Worm (Caenorhabditis elegans): ENCODE results near the gene C15H7.3.

Gene C15H7.3

DNA sequence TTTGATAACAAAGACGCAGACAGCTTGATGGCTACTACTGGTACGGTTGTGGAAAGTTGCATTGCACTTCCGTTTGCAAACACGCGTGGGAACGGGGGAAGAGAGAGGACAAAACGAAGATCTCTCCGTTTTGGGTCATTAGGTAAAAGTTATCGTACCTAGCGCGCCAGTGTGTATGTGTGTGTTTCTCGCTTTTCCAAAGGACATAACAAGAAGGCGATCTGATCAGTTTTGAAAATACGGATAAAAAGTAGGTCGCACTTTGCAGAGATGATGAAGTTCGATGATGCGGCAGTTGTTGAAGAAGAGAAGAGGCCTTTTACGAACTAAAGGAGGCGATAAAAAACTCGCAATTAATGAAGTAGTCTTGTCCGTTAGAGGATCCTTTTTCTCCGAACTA, 6.7 kb downstream of the C15H7.3 start:
- TF ChIP-seq W03F9.2 (tag; optimal IDR thresholded peaks at IDR 0.05) = no peak
- TF ChIP-seq him-1 (tag; optimal IDR thresholded peaks at IDR 0.05) = no peak
- TF ChIP-seq dao-5 (tag; optimal IDR thresholded peaks at IDR 0.05) = no peak

DNA sequence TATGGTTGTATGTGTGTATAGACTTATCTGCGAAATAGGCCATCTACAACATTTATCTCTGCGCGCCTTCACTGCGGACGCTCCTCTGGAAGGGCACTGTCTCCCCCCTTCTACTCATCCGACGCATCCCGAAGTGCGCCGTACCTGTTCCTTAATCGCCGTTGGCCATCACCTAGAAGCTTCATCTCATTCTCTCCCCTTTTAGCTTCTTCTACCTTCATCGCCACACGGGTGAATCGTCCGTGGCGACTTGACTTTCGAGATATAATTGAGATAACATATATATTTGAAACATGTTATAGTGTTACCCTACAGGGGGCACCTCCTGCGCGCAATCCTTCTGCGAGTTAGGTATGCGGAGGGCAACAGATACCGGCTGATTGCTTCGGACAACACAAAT, 9.7 kb downstream of the C15H7.3 start:
- no peak for TF ChIP-seq W03F9.2 (tag; optimal IDR thresholded peaks at IDR 0.05)
- no peak for TF ChIP-seq dao-5 (tag; optimal IDR thresholded peaks at IDR 0.05)
- TF ChIP-seq him-1 (tag; optimal IDR thresholded peaks at IDR 0.05) = no peak

DNA sequence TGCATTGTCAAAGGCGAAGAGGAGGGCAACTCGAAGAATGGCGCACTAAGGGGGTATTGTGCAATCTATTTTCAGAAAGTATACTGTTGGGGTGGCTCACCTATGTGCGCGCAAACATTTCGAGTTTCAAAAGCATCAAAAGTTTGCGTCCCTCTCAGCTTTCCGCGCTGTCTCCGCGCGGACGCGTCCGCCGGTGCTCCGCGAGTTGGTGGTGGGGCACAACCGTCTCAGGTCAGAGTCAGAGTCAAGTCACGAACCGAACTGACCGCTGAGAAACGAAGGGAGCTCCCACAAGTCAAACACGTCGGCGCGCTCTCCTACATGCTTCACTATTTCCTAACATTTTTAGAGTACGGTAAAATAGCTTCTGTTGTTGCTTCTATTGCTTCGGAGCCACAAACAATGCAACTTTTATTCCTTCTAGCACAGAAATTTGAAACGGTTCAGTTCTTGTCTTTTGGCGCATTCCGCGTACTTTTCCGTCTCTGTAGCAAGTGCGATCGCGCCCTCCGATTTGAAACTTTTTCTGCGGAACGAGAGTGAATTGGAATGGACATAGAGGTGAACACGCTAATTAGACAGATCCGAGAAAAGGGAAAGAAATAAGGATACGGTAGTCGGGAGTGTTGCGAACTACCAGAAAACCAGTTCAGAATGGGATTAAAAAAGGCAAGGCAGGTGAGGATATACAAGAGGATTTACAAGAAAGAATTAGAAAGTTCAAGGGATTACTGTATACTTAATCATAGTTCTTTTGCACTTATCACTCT, 12.3 kb downstream of the C15H7.3 start:
- TF ChIP-seq dao-5 (tag; optimal IDR thresholded peaks at IDR 0.05) = no peak
- no peak for TF ChIP-seq W03F9.2 (tag; optimal IDR thresholded peaks at IDR 0.05)
- TF ChIP-seq him-1 (tag; optimal IDR thresholded peaks at IDR 0.05) = no peak

DNA sequence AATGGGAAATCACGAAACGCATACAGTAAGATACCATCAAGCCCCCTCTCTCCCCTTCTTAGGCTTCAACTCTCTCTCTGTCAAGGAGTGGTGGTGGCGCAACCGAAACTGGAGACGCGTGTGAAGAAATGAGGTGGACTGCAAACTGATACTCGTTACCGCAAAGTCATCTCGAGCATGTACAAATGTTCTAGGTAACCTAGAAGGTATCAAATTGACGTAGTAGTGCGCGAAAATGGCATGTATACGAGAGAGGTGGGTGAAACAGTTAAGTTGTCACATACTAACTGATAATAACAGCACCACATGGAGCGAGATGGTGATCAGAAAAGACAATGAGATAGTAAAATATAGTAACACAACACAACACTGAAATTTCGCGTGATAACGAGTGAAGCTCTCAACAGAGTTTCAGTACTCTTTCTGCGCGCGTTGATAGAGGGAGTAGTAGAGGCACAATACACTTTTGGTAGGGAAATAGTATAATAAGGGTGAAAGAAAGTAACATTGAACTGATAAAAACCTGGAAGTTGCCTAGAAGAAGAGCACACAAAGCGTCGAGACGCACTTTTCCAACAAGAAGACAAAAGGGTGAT, 13.5 kb downstream of the C15H7.3 start:
- TF ChIP-seq dao-5 (tag; optimal IDR thresholded peaks at IDR 0.05) = no peak
- TF ChIP-seq W03F9.2 (tag; optimal IDR thresholded peaks at IDR 0.05) = no peak
- TF ChIP-seq him-1 (tag; optimal IDR thresholded peaks at IDR 0.05) = no peak

DNA sequence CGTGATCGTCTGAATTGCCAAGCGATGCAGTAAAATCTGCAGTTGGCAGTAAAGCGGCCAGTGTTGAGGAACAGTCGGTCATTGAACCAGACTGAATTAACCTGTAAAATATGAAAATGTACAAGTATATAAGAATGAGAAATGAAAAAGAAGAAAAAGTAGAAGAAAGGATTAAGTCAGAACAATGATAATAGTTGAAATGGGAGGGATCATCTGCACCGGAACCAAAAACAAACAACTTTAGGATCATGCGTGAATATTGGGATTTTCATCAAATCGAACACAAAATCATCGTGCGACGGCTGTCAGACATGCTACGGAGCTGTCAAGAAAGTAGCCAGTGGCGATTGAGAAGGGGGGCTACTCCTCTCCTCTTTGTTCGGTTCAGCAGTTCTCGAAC, 14.8 kb downstream of the C15H7.3 start, which contains the start of gene gei-13:
TSS of gene gei-13 (minus strand) at position 101 of the 400 bp plus-strand sequence.
- TF ChIP-seq W03F9.2 (tag; optimal IDR thresholded peaks at IDR 0.05) (no peak), dao-5 (tag; optimal IDR thresholded peaks at IDR 0.05) (no peak), him-1 (tag; optimal IDR thresholded peaks at IDR 0.05) (no peak)

DNA sequence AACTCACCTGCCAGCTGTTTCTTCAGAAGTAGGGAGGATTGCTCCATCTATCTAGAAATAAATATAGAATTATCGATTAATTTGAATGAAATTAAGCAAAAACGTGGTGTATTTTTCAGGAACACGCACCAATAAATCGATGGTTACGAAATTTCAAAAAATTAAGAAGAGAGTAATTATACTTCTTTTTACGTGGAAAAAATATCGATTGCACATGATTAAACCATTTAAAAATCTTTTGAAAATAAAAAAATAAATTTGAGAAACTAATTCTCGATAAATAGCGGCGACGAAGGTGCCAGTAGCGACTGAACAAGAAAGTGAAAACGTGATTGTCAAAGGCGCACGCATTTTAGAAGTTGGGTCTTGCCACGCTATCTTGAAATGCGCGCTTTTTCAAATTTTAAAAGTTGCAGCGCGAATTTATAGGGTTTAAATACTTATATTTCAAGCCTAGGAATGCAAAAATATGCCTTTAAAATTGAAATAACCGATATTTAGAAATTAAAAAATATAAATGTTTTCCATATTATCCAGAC, 20.6 kb downstream of the C15H7.3 start, which contains the start of gene ubc-7:
TSS of gene ubc-7 (minus strand) at position 51 of the 539 bp plus-strand sequence.
- TF ChIP-seq dao-5 (tag; optimal IDR thresholded peaks at IDR 0.05) (no peak), him-1 (tag; optimal IDR thresholded peaks at IDR 0.05) (no peak), W03F9.2 (tag; optimal IDR thresholded peaks at IDR 0.05) (peak; percentile 79)

DNA sequence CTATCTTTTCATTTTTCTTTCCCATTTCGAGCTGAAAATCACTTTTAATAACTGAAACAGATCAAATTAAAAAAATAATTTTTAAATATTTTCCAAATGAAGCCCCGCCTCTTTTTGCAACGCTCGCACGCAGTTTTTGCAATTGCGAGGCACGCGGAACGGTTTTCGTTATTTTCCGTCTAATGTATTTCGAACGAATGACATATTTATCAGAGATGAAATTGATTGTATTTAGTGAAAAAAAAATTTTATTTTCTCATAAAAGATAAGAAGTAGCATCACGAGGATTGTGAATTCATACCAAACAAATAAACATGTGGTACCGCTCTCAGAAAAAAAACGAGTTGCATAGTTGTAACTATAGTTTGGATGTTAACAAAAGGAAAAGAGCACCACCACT, 21.9 kb downstream of the C15H7.3 start, which contains the start of gene rpac-19:
TSS of gene rpac-19 (minus strand) at position 31 of the 400 bp plus-strand sequence.
- TF ChIP-seq him-1 (tag; optimal IDR thresholded peaks at IDR 0.05) (no peak), W03F9.2 (tag; optimal IDR thresholded peaks at IDR 0.05) (peak; percentile 74), dao-5 (tag; optimal IDR thresholded peaks at IDR 0.05) (no peak)

DNA sequence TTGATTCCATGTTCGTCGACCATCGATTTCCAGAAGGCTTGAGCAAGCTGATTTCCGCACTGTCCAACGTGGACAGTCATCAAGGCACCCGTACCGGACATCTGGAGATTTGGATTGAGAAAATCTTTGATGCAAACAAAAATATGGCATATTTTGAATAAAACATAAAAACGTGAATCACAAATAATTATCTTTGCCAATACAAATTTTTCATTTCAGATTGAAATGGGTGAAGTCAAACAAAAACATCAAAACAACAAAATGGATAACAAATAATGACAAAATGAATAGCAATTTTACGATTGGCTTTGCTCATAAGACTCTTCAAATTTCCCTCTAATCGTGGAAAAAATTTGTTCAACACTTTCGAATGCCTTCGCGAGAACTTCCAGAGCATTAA, 22.7 kb downstream of the C15H7.3 start, which contains the start of gene tbg-1:
TSS of gene tbg-1 (minus strand) at position 101 of the 400 bp plus-strand sequence.
- TF ChIP-seq dao-5 (tag; optimal IDR thresholded peaks at IDR 0.05) (no peak), him-1 (tag; optimal IDR thresholded peaks at IDR 0.05) (no peak), W03F9.2 (tag; optimal IDR thresholded peaks at IDR 0.05) (no peak)

DNA sequence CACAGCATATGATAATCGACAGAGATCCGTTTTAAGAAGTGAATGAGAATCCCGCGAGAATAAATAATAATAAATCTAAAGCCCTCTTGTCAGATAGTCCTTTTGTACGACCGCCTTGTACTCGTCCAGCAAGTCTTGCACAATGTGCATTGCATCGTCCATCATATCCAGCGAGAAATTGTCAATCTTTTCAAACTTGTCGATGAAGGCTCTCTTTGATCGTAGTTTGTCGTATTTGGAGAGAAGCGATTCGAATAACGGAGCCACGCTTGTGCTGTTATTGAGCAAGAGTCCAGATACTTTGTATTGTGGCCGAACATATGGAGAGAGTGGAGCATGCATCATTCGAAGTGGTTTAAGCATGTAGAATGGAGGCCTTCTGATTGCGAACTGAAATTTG, 25.2 kb downstream of the C15H7.3 start:
- TF ChIP-seq dao-5 (tag; optimal IDR thresholded peaks at IDR 0.05) = no peak
- no peak for TF ChIP-seq W03F9.2 (tag; optimal IDR thresholded peaks at IDR 0.05)
- TF ChIP-seq him-1 (tag; optimal IDR thresholded peaks at IDR 0.05) = no peak

DNA sequence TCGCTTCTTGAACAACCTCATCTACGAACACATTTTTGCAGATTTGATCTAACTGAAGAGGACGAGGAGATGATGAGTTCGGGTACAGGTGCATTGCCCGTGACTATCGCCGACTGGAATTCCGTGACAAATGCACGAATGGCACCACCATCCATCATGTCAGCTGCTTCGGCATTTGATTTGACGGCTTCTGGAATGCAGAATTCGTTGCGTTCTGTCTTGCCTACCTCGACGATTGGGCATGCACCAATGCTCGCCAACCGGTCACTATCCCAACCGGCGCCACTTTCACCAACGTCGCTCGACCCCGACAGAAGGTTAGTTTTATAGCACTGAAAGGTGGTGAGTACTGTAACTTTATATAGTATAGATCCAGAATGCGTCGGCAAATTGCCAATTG, 28.3 kb downstream of the C15H7.3 start:
- no peak for TF ChIP-seq dao-5 (tag; optimal IDR thresholded peaks at IDR 0.05)
- TF ChIP-seq him-1 (tag; optimal IDR thresholded peaks at IDR 0.05) = no peak
- TF ChIP-seq W03F9.2 (tag; optimal IDR thresholded peaks at IDR 0.05) = no peak

DNA sequence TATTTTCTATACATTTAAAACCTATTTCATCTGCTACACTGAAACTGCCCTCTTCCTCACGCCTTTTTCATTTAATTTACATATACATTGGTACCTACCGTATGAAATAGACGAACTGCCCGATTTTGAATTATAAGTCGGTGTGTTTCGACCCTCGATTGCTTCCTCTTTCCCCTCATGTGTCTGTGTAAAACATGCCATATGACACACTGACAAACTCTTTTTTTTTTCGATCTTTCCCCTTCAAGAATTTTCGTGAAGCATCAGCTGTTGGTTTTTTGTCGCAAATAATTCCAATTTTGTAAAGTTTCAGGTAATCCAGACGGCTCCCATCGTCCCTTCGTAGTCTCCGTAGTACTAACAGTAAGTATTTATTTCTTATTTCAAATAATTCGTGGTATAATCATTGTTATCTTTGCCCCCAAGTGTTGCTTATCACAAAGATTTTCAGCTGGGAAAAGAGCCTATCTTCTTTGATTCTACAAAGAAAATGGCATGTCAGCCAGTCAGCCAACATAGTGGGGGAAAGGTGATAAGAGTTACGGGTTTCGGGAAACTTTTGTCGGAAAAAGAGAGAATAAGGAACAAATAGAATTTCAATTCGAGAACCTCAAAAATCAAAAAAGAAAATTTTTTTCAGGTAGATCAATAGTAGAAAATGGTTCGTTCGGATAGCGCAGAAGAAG, 29.8 kb downstream of the C15H7.3 start:
- TF ChIP-seq W03F9.2 (tag; optimal IDR thresholded peaks at IDR 0.05) = no peak
- no peak for TF ChIP-seq dao-5 (tag; optimal IDR thresholded peaks at IDR 0.05)
- no peak for TF ChIP-seq him-1 (tag; optimal IDR thresholded peaks at IDR 0.05)

DNA sequence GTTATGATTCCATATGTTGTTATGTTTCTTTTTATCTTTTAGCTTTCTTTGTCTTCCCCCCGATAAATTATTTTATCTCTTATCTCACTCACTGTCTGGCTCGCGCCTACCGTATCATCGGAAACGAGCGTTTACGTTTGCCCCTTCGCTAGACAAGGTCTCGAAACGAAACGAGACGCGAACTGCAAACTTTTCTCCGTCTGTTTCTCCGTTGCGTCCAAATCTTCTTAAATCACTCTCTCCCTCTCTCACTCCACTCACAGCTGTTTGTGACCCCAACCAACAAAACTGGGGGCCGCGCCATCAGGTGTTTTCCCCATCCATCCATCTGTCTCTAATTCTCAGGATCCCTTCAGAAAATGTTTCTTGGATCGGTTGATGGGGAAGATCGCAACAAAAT, 31.6 kb downstream of the C15H7.3 start:
- no peak for TF ChIP-seq W03F9.2 (tag; optimal IDR thresholded peaks at IDR 0.05)
- no peak for TF ChIP-seq dao-5 (tag; optimal IDR thresholded peaks at IDR 0.05)
- TF ChIP-seq him-1 (tag; optimal IDR thresholded peaks at IDR 0.05) = no peak

DNA sequence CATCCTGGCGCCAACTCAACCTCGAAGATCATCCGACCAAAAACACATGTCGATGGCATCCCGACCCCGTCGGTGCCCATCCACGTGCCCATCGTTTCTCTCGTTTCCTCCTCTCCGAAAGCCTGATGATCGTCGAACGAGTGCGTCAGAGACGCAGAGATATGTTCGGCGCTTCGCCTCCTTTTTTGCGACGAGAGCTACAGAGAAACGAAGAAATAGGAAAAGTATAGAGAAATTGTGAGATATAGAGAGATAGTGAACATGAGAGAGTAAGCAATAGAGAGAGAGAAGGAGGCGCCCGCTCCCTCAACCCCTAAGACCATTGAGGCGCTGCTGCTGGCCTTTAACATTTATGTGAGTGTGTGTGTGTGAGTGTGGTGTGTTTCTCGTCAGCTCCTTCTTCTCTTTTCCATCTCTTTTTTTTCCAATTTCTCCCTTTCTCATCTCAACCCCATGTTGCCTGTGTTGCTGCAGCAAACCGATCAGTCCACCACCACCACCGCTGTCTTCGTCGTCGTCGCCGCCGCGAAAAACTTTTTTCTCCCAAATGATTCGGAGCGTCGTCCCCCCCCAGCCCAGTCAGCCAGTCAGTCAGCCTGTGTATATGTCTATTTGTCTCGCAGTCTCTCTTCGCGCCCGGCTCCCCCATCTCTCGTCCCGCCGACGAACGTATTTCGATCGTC, 32.6 kb downstream of the C15H7.3 start, which contains the start of gene hlh-11:
TSS of gene hlh-11 (plus strand) at position 633 of the 683 bp plus-strand sequence.
- peak; percentile 37 for TF ChIP-seq dao-5 (tag; optimal IDR thresholded peaks at IDR 0.05)
- peak; percentile 89 for TF ChIP-seq him-1 (tag; optimal IDR thresholded peaks at IDR 0.05)
- TF ChIP-seq W03F9.2 (tag; optimal IDR thresholded peaks at IDR 0.05) = peak; percentile 86

Data from whole organism, L4/young adult.